Worm (Caenorhabditis elegans) whole organism, L3 larva: ENCODE results near the gene faah-2.

Experiments
- ceh-9 ChIP-seq: sonication (generic microtip); optimal IDR thresholded peaks from 2 replicates; lab custom pipeline; 2018; ENCODE audit warnings: missing biosample characterization, missing genetic modification characterization
- nhr-11 ChIP-seq: fragments of 150-350 bp; optimal IDR thresholded peaks from 2 replicates; lab custom pipeline; 2014; ENCODE audit warnings: missing biosample characterization, missing genetic modification characterization
- unc-39 ChIP-seq: sonication (generic microtip); optimal IDR thresholded peaks from 4 replicates; lab custom pipeline; 2017; ENCODE audit warnings: missing biosample characterization, missing genetic modification characterization
- unc-62 ChIP-seq: fragments of 150-350 bp; sonication (generic microtip); optimal IDR thresholded peaks from 4 replicates; lab custom pipeline; 2014; ENCODE audit warnings: missing biosample characterization, missing genetic modification reagents, missing genetic modification characterization

ce11 chrIV:8182566-8182965, 30.3 kb downstream of the faah-2 start:
- no peak for TF ChIP-seq unc-39
- TF ChIP-seq unc-62 (GFP tag; lab: Kevin White, UChicago) = no peak
- no peak for TF ChIP-seq nhr-11 (tag; lab: Kevin White, UChicago)
- no peak for TF ChIP-seq ceh-9 (tag; lab: Kevin White, UChicago)
